Fruit fly (Drosophila melanogaster) whole organism, embryonic: ENCODE data around the gene kat80.

ENCODE experiments used
- Atf6 ChIP-seq: fragments of 200-800 bp; sonication (Bioruptor generic); IDR thresholded peaks from 2 replicates; pipeline ENCODE4 v1.3.6; 2022; ENCODE audit warnings: missing biosample characterization, missing genetic modification characterization
- CG10979 ChIP-seq: fragments of 200-800 bp; sonication (Bioruptor generic); optimal IDR thresholded peaks from 2 replicates; lab custom pipeline; 2018; ENCODE audit warnings: missing biosample characterization, mild to moderate bottlenecking, missing genetic modification characterization, moderate library complexity
- CG12071 ChIP-seq: fragments of 200-800 bp; sonication (Bioruptor generic); optimal IDR thresholded peaks from 3 replicates; lab custom pipeline; 2018; ENCODE audit warnings: missing biosample characterization, mild to moderate bottlenecking, missing genetic modification characterization
- CG12236 ChIP-seq: fragments of 200-800 bp; sonication (Bioruptor generic); optimal IDR thresholded peaks from 2 replicates; lab custom pipeline; 2016; ENCODE audit warnings: missing biosample characterization, missing genetic modification characterization
- CG13287 ChIP-seq: fragments of 200-800 bp; sonication (Bioruptor generic); IDR thresholded peaks from 2 replicates; pipeline ENCODE4 v1.3.6; 2022; ENCODE audit warnings: missing biosample characterization, missing genetic modification characterization; ENCODE audit not compliant: partially characterized antibody
- CG13424 ChIP-seq: fragments of 200-800 bp; sonication (Bioruptor generic); optimal IDR thresholded peaks from 2 replicates; lab custom pipeline; 2019; ENCODE audit warnings: missing biosample characterization, mild to moderate bottlenecking, missing genetic modification characterization, moderate library complexity
- CG13624 ChIP-seq: fragments of 200-800 bp; sonication (Bioruptor generic); optimal IDR thresholded peaks from 2 replicates; lab custom pipeline; 2016; ENCODE audit warnings: missing biosample characterization, missing genetic modification characterization
- CG1529 ChIP-seq: fragments of 200-800 bp; sonication (Bioruptor generic); optimal IDR thresholded peaks from 3 replicates; lab custom pipeline; 2018; ENCODE audit warnings: missing biosample characterization, missing genetic modification characterization
- CG15601 ChIP-seq: fragments of 200-800 bp; sonication (Bioruptor generic); optimal IDR thresholded peaks from 3 replicates; lab custom pipeline; 2019; ENCODE audit warnings: missing biosample characterization, mild to moderate bottlenecking, missing genetic modification characterization, moderate library complexity
- CG17802 ChIP-seq: fragments of 200-800 bp; sonication (Bioruptor generic); optimal IDR thresholded peaks from 2 replicates; lab custom pipeline; 2018; ENCODE audit warnings: missing biosample characterization, mild to moderate bottlenecking, missing genetic modification characterization, moderate library complexity
- CG18011 ChIP-seq: fragments of 200-800 bp; sonication (Bioruptor generic); optimal IDR thresholded peaks from 2 replicates; lab custom pipeline; 2017; ENCODE audit warnings: missing biosample characterization, missing genetic modification characterization, mild to moderate bottlenecking, moderate library complexity, missing genotype
- CG30403 ChIP-seq: fragments of 200-800 bp; sonication (Bioruptor generic); optimal IDR thresholded peaks from 3 replicates; lab custom pipeline; 2016; ENCODE audit warnings: missing biosample characterization, missing genetic modification characterization
- CG3847 ChIP-seq: fragments of 200-800 bp; sonication (Bioruptor generic); IDR thresholded peaks from 2 replicates; pipeline ENCODE4 v1.3.6; 2022; ENCODE audit warnings: missing biosample characterization, missing genetic modification characterization
- CG4730 ChIP-seq: fragments of 200-800 bp; sonication (Bioruptor generic); IDR thresholded peaks from 2 replicates; pipeline ENCODE4 v1.3.6; 2022; ENCODE audit warnings: missing biosample characterization, missing genetic modification characterization
- CG7963 ChIP-seq: fragments of 200-800 bp; sonication (Bioruptor generic); IDR thresholded peaks from 3 replicates; pipeline ENCODE4 v1.3.6; 2022; ENCODE audit warnings: missing biosample characterization, missing genetic modification characterization; ENCODE audit not compliant: partially characterized antibody
- CG8281 ChIP-seq: fragments of 200-800 bp; sonication (Bioruptor generic); optimal IDR thresholded peaks from 2 replicates; lab custom pipeline; 2018; ENCODE audit warnings: missing biosample characterization, mild to moderate bottlenecking, missing genetic modification characterization, moderate library complexity
- CG9437 ChIP-seq: fragments of 200-800 bp; sonication (Bioruptor generic); optimal IDR thresholded peaks from 2 replicates; lab custom pipeline; 2018; ENCODE audit warnings: missing biosample characterization, mild to moderate bottlenecking, missing genetic modification characterization
- D19B ChIP-seq: fragments of 200-800 bp; sonication (Bioruptor generic); optimal IDR thresholded peaks from 2 replicates; lab custom pipeline; 2017; ENCODE audit warnings: missing biosample characterization, mild to moderate bottlenecking, missing genetic modification characterization
- Ets65A ChIP-seq: fragments of 200-800 bp; sonication (Bioruptor generic); peaks from one replicate; lab custom pipeline; 2016; ENCODE audit warnings: missing biosample characterization, missing genetic modification characterization
- Fer3 ChIP-seq: fragments of 200-800 bp; sonication (Bioruptor generic); optimal IDR thresholded peaks from 2 replicates; lab custom pipeline; 2018; ENCODE audit warnings: missing biosample characterization, mild to moderate bottlenecking, missing genetic modification characterization, moderate library complexity
- HmgD ChIP-seq: fragments of 200-800 bp; sonication (Bioruptor generic); optimal IDR thresholded peaks from 3 replicates; lab custom pipeline; 2016; ENCODE audit warnings: missing biosample characterization, missing genetic modification characterization
- HmgZ ChIP-seq: fragments of 200-800 bp; sonication (Bioruptor generic); optimal IDR thresholded peaks from 2 replicates; lab custom pipeline; 2018; ENCODE audit warnings: missing biosample characterization, mild to moderate bottlenecking, missing genetic modification characterization
- Jarid2 ChIP-seq: fragments of 200-800 bp; sonication (Bioruptor generic); optimal IDR thresholded peaks from 3 replicates; lab custom pipeline; 2017; ENCODE audit warnings: mild to moderate bottlenecking, missing biosample characterization, missing genetic modification reagents, missing genetic modification characterization
- Meics ChIP-seq: fragments of 200-800 bp; sonication (Bioruptor generic); optimal IDR thresholded peaks from 2 replicates; lab custom pipeline; 2017; ENCODE audit warnings: missing biosample characterization, mild to moderate bottlenecking, missing genetic modification characterization
- NK7.1 ChIP-seq: fragments of 200-800 bp; sonication (Bioruptor generic); optimal IDR thresholded peaks from 3 replicates; lab custom pipeline; 2016; ENCODE audit warnings: missing biosample characterization, missing genetic modification characterization
- Ptx1 ChIP-seq: fragments of 200-800 bp; sonication (Bioruptor generic); IDR thresholded peaks from 2 replicates; pipeline ENCODE4 v1.3.6; 2022; ENCODE audit warnings: missing biosample characterization, missing genetic modification characterization
- Rfx ChIP-seq: fragments of 200-800 bp; sonication (Bioruptor generic); IDR thresholded peaks from 2 replicates; pipeline ENCODE4 v1.3.6; 2022; ENCODE audit warnings: missing biosample characterization, missing genetic modification characterization
- Sox100B ChIP-seq: fragments of 200-800 bp; sonication (Bioruptor generic); optimal IDR thresholded peaks from 3 replicates; lab custom pipeline; 2018; ENCODE audit warnings: missing biosample characterization, mild to moderate bottlenecking, missing genetic modification characterization
- Stat92E ChIP-seq, 3 experiments: fragments of >200 bp in 2 of 3; fragments of 200-800 bp in 1 of 3; sonication (Bioruptor generic) in 1 of 3; optimal IDR thresholded peaks; 2 replicates each; lab custom pipeline; 2017 to 2019; ENCODE audit warnings: missing biosample characterization in 3 of 3, missing genetic modification characterization in 3 of 3, mild to moderate bottlenecking in 1 of 3, moderate library complexity in 1 of 3
- Taf1 ChIP-seq: fragments of 200-800 bp; sonication (Bioruptor generic); IDR thresholded peaks from 2 replicates; pipeline ENCODE4 v1.3.6; 2022; ENCODE audit warnings: missing biosample characterization, missing genetic modification characterization
- bcd ChIP-seq: fragments of 200-800 bp; sonication (Bioruptor generic); optimal IDR thresholded peaks from 2 replicates; lab custom pipeline; 2017; ENCODE audit warnings: missing biosample characterization, mild to moderate bottlenecking, missing genetic modification characterization
- croc ChIP-seq: fragments of 200-800 bp; sonication (Bioruptor generic); conservative IDR thresholded peaks from 3 replicates; pipeline ENCODE4 v1.3.6; 2022; ENCODE audit warnings: missing biosample characterization, missing genetic modification characterization
- dan ChIP-seq: fragments of 200-800 bp; sonication (Bioruptor generic); IDR thresholded peaks from 2 replicates; pipeline ENCODE4 v1.3.6; 2022; ENCODE audit warnings: missing biosample characterization, missing genetic modification characterization
- dysf ChIP-seq: fragments of 200-800 bp; sonication (Bioruptor generic); IDR thresholded peaks from 3 replicates; pipeline ENCODE4 v1.3.6; 2022; ENCODE audit warnings: missing biosample characterization, missing genetic modification characterization
- emc ChIP-seq: fragments of 200-800 bp; sonication (Bioruptor generic); optimal IDR thresholded peaks from 2 replicates; lab custom pipeline; 2016; ENCODE audit warnings: missing biosample characterization, missing genetic modification characterization
- esg ChIP-seq: fragments of 200-800 bp; sonication (Bioruptor generic); conservative IDR thresholded peaks from 2 replicates; pipeline ENCODE4 v1.3.6; 2022; ENCODE audit warnings: missing biosample characterization, missing genetic modification characterization
- fd64A ChIP-seq: fragments of 200-800 bp; sonication (Bioruptor generic); optimal IDR thresholded peaks from 3 replicates; lab custom pipeline; 2018; ENCODE audit warnings: missing biosample characterization, mild to moderate bottlenecking, missing genetic modification characterization
- hb ChIP-seq: fragments of 200-800 bp; sonication (Bioruptor generic); IDR thresholded peaks from 3 replicates; pipeline ENCODE4 v1.3.6; 2022; ENCODE audit warnings: missing biosample characterization, missing genetic modification characterization; ENCODE audit not compliant: partially characterized antibody
- ken ChIP-seq: fragments of 200-800 bp; sonication (Bioruptor generic); IDR thresholded peaks from 3 replicates; pipeline ENCODE4 v1.3.6; 2022; ENCODE audit warnings: missing biosample characterization, missing genetic modification characterization
- klu ChIP-seq: fragments of 200-800 bp; sonication (Bioruptor generic); IDR thresholded peaks from 2 replicates; pipeline ENCODE4 v1.3.6; 2022; ENCODE audit warnings: missing biosample characterization, missing genetic modification characterization
- lbe ChIP-seq: fragments of 200-800 bp; sonication (Bioruptor generic); optimal IDR thresholded peaks from 2 replicates; lab custom pipeline; 2016; ENCODE audit warnings: missing biosample characterization, mild to moderate bottlenecking, missing genetic modification characterization
- luna ChIP-seq: fragments of 200-800 bp; sonication (Bioruptor generic); optimal IDR thresholded peaks from 2 replicates; lab custom pipeline; 2016; ENCODE audit warnings: missing biosample characterization, missing genetic modification characterization
- mirr ChIP-seq: fragments of 200-800 bp; sonication (Bioruptor generic); optimal IDR thresholded peaks from 3 replicates; lab custom pipeline; 2018; ENCODE audit warnings: missing biosample characterization, mild to moderate bottlenecking, missing genetic modification characterization
- nau ChIP-seq: fragments of 200-800 bp; sonication (Bioruptor generic); optimal IDR thresholded peaks from 3 replicates; lab custom pipeline; 2017; ENCODE audit warnings: missing biosample characterization, mild to moderate bottlenecking, missing genetic modification characterization, missing genetic modification reagents
- oc ChIP-seq: fragments of 200-800 bp; sonication (Bioruptor generic); optimal IDR thresholded peaks from 2 replicates; lab custom pipeline; 2018; ENCODE audit warnings: missing biosample characterization, mild to moderate bottlenecking, missing genetic modification characterization, moderate library complexity
- pnt ChIP-seq: fragments of 200-800 bp; sonication (Bioruptor generic); optimal IDR thresholded peaks from 3 replicates; lab custom pipeline; 2016; ENCODE audit warnings: missing biosample characterization, missing genetic modification characterization
- rib ChIP-seq: fragments of 200-800 bp; sonication (Bioruptor generic); IDR thresholded peaks from 2 replicates; pipeline ENCODE4 v1.3.6; 2022; ENCODE audit warnings: missing biosample characterization, missing genetic modification characterization
- slbo ChIP-seq: fragments of 200-800 bp; sonication (Bioruptor generic); IDR thresholded peaks from 2 replicates; pipeline ENCODE4 v1.3.6; 2022; ENCODE audit warnings: missing biosample characterization, missing genetic modification characterization
- tll ChIP-seq, 2 experiments: fragments of 200-800 bp in 1 of 2; fragments of >200 bp in 1 of 2; sonication (Bioruptor generic) in 1 of 2; optimal IDR thresholded peaks; 2 replicates each; lab custom pipeline; 2017 to 2019; ENCODE audit warnings: missing biosample characterization in 2 of 2, missing genetic modification characterization in 2 of 2, mild to moderate bottlenecking in 1 of 2, moderate library complexity in 1 of 2
- twi ChIP-seq: fragments of 200-800 bp; optimal IDR thresholded peaks from 2 replicates; lab custom pipeline; 2019; ENCODE audit warnings: missing biosample characterization, mild to moderate bottlenecking, missing genetic modification characterization, moderate library complexity

The kat80 gene

DNA sequence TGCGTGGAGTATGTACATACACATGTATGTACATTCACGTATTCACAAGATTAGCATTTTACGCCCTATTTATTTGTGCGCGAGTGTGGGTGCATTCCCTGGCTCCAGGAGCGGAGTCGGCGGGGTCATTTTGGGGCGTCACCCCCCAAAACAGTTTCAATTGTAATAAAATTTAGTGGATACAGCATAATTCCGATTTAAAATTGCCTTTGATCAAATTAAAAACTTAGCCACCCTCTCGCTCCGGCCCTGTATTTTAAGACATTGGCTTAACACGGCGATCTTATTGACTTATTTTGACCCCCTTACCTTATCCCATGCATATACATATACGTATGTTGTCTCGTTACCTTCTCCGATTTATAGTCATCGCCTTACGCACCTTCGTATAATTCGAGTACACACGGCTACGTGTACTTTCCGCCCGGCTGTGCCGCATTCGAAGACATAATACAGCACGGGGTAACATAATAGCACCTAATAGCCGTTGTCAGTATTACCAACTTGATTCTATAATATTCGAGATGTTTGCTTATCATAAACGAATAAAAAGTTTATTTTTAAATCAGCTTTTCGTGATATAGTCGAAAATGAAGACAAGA, 3.5 kb upstream of the kat80 start (continued):
- TF ChIP-seq CG7963 (GFP tag; lab: Robert Waterston, UW) (no peak), CG15601 (tag; lab: Kevin White, UChicago) (peak; percentile 53), Taf1 (GFP tag; lab: Robert Waterston, UW) (peak; percentile 90), CG9437 (GFP tag; lab: Kevin White, UChicago) (peak; percentile 51), CG12236 (GFP tag; lab: Kevin White, UChicago) (peak; percentile 24), Meics (peak; percentile 76), tll (GFP tag; optimal IDR thresholded peaks at IDR 0.05; lab: Kevin White, UChicago) (no peak), CG4730 (GFP tag; lab: Robert Waterston, UW) (peak; percentile 86), croc (peak; percentile 83), Jarid2 (peak; percentile 43), Ptx1 (GFP tag; lab: Robert Waterston, UW) (peak; percentile 95), Rfx (GFP tag; lab: Robert Waterston, UW) (peak; percentile 94), nau (peak; percentile 59), lbe (GFP tag; lab: Kevin White, UChicago) (peak; percentile 68), NK7.1 (peak; percentile 68), bcd (peak; percentile 80), CG10979 (tag; lab: Kevin White, UChicago) (peak; percentile 72), emc (GFP tag; lab: Kevin White, UChicago) (peak; percentile 31), ken (GFP tag; lab: Robert Waterston, UW) (peak; percentile 87), HmgD (peak; percentile 41), Fer3 (peak; percentile 75), dan (GFP tag; lab: Robert Waterston, UW) (no peak; the same call in 1 of the 2 replicates), Stat92E (GFP tag; optimal IDR thresholded peaks at IDR 0.05; lab: Kevin White, UChicago) (no peak), slbo (GFP tag; lab: Robert Waterston, UW) (peak; percentile 94), CG13287 (no peak), hb (GFP tag; lab: Robert Waterston, UW) (no peak), CG13624 (GFP tag; lab: Kevin White, UChicago) (peak; percentile 82), luna (GFP tag; lab: Kevin White, UChicago) (peak; percentile 72), twi (peak; percentile 19), CG3847 (GFP tag; lab: Robert Waterston, UW) (peak; percentile 80), CG13424 (tag; lab: Kevin White, UChicago) (peak; percentile 75), CG17802 (tag; lab: Kevin White, UChicago) (peak; percentile 53), pnt (peak; percentile 94), dysf (GFP tag; lab: Robert Waterston, UW) (peak; percentile 93), fd64A (GFP tag; lab: Kevin White, UChicago) (peak; percentile 32), HmgZ (tag; lab: Kevin White, UChicago) (peak; percentile 27), esg (peak; percentile 90), CG30403 (GFP tag; lab: Kevin White, UChicago) (peak; percentile 74), Atf6 (GFP tag; lab: Robert Waterston, UW) (peak; percentile 80), mirr (GFP tag; lab: Kevin White, UChicago) (peak; percentile 8), klu (GFP tag; lab: Robert Waterston, UW) (peak; percentile 76), D19B (GFP tag; lab: Kevin White, UChicago) (peak; percentile 61), CG18011 (GFP tag; lab: Kevin White, UChicago) (no peak), CG8281 (tag; lab: Kevin White, UChicago) (peak; percentile 26), oc (tag; lab: Kevin White, UChicago) (peak; percentile 61), Sox100B (peak; percentile 70), CG1529 (GFP tag; lab: Kevin White, UChicago) (peak; percentile 47), Ets65A (GFP tag; lab: Kevin White, UChicago) (peak; percentile 98), rib (GFP tag; lab: Robert Waterston, UW) (peak; percentile 64), CG12071 (GFP tag; lab: Kevin White, UChicago) (peak; percentile 70)
